Fruit fly (Drosophila melanogaster): ENCODE measurements around the gene APC4.

DNA sequence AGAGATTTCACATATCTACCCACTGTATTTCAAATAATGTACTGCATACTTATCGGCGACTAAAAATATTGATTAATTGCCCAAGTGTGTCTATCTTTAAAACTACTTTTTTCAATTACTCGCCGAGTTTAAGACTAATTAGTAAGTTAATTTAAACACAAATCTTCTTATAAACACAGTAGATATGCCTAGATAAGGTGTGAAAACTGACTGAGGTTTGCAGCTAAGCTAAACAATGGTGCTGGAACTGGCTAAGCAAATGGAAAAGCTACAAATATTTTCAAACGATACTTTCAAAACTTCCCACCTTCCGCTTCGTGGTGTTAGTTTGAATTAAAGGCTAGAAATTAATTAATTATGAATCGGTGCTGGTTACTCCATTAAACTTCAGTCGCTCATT is 41.9 kb upstream of the APC4 start:
- TF ChIP-seq CG8478 (optimal IDR thresholded peaks at IDR 0.05) (no peak), CTCF (optimal IDR thresholded peaks at IDR 0.05) (peak; percentile 42 to 61)
